Worm (Caenorhabditis elegans): ENCODE results near the gene ztf-16.

ztf-16 gene

DNA sequence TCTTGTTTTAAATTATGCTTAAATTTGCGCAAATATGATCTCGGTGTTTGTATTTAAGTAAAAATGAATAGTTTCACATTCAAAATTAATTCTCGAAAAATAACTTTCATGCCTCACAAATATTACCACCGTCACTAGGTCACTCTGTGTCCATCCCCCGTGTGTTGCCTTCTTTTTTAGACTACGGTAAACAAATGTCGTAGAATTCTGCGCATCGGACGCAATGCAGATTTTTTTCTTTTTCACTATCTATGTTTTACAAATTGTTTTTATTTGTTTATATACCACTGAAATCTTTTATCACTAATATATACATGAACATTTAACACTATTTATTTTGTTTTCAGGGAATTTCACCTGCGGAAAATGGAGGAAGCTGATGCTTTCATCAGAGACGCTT is 6.9 kb upstream of the ztf-16 start, which contains the start of gene R08E3.3 (continued):
- TF ChIP-seq unc-62 (GFP tag; optimal IDR thresholded peaks at IDR 0.05) = no peak
- peak; percentile 33 to 52 for TF ChIP-seq lin-35 (GFP tag; optimal IDR thresholded peaks at IDR 0.05)
- no peak for TF ChIP-seq ztf-4 (tag; optimal IDR thresholded peaks at IDR 0.05)
- no peak for TF ChIP-seq nhr-77 (tag; optimal IDR thresholded peaks at IDR 0.05)
- TF ChIP-seq mdl-1 (tag; optimal IDR thresholded peaks at IDR 0.05) = no peak
- TF ChIP-seq nhr-20 (tag; optimal IDR thresholded peaks at IDR 0.05) = peak; percentile 37
- TF ChIP-seq nhr-85 (tag) = peak; percentile 71
- TF ChIP-seq rnt-1 (tag; optimal IDR thresholded peaks at IDR 0.05) = peak; percentile 2
- TF ChIP-seq Y116A8C.19 (tag; optimal IDR thresholded peaks at IDR 0.05; ENCODE audit: borderline replicate concordance) = no peak
- TF ChIP-seq snpc-4 (tag; optimal IDR thresholded peaks at IDR 0.05) = peak; percentile 4
- no peak for TF ChIP-seq nhr-90 (tag; optimal IDR thresholded peaks at IDR 0.05; ENCODE audit: poor library complexity)
- no peak for TF ChIP-seq vab-15 (tag; optimal IDR thresholded peaks at IDR 0.05)
- no peak for TF ChIP-seq unc-86 (tag; optimal IDR thresholded peaks at IDR 0.05)
- TF ChIP-seq unc-130 (tag; optimal IDR thresholded peaks at IDR 0.05) = no peak
- TF ChIP-seq C04F5.9 (tag; optimal IDR thresholded peaks at IDR 0.05) = no peak
- TF ChIP-seq lsy-2 (tag; optimal IDR thresholded peaks at IDR 0.05) = peak; percentile 94 to 98
- no peak for TF ChIP-seq mab-9 (GFP tag; IDR thresholded peaks at IDR 0.05)
- peak; percentile 54 for TF ChIP-seq C16A3.4 (tag; optimal IDR thresholded peaks at IDR 0.05)
- peak; percentile 34 for TF ChIP-seq swsn-7 (tag; optimal IDR thresholded peaks at IDR 0.05)
- TF ChIP-seq sup-37 (GFP tag; optimal IDR thresholded peaks at IDR 0.05) = no peak
- TF ChIP-seq hpl-2 (GFP tag; optimal IDR thresholded peaks at IDR 0.05) = no peak
- no peak for TF ChIP-seq ceh-82 (tag; optimal IDR thresholded peaks at IDR 0.05)
- TF ChIP-seq xbp-1 (tag; optimal IDR thresholded peaks at IDR 0.05) = peak; percentile 44
- TF ChIP-seq snu-23 (GFP tag; optimal IDR thresholded peaks at IDR 0.05) = peak; percentile 61
- TF ChIP-seq dpl-1 (GFP tag; optimal IDR thresholded peaks at IDR 0.05) = peak in 2 of 3 experiments; percentile 11 to 34

DNA sequence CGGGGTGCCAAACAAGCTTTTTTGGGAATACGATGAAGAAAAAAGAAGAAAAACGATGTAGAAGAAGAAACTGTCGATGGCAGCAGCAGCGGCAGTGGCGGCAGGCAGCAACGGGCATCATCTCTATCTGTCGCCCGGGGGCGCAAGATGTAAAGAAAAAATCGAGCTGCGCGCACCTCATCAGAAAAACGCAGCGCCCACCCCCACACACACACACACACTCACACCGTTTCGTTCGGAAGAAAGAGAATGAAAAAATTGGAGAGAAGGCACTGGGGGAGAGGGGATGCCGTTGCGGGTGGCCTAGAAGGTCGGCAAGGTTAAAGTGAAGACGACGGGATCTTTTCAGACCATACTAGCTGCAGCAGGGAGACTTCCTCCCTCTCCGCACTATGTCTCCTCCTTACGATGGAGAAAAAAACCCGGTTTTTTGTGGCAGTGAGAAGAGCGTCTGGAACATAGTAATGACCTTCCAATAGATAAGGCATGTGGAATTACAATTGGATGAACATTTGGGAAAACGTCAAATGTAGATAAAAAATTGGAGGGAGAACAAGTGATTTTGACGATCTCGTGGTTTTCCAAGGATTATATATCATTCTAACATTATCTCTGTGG is 1.9 kb upstream of the ztf-16 start:
- peak; percentile 54 for TF ChIP-seq nhr-71 (tag; optimal IDR thresholded peaks at IDR 0.05)
- no peak for TF ChIP-seq sox-4 (tag; optimal IDR thresholded peaks at IDR 0.05)
- no peak for TF ChIP-seq hpl-2 (GFP tag; optimal IDR thresholded peaks at IDR 0.05)
- TF ChIP-seq egl-13 (tag; optimal IDR thresholded peaks at IDR 0.05) = no peak
- no peak for TF ChIP-seq aha-1 (tag; optimal IDR thresholded peaks at IDR 0.05)
- TF ChIP-seq mef-2 (tag; optimal IDR thresholded peaks at IDR 0.05) = no peak
- TF ChIP-seq pag-3 (tag; optimal IDR thresholded peaks at IDR 0.05; ENCODE audit: borderline replicate concordance, insufficient read depth) = peak; percentile 80
- TF ChIP-seq ztf-11 (tag; optimal IDR thresholded peaks at IDR 0.05) = peak in 1 of 2 experiments; percentile 2
- TF ChIP-seq tbx-2 (tag; optimal IDR thresholded peaks at IDR 0.05) = peak; percentile 17
- peak; percentile 72 for TF ChIP-seq nhr-90 (tag; optimal IDR thresholded peaks at IDR 0.05; ENCODE audit: poor library complexity)
- TF ChIP-seq alr-1 (tag; optimal IDR thresholded peaks at IDR 0.05; ENCODE audit: borderline replicate concordance) = no peak
- TF ChIP-seq hlh-17 (GFP tag; optimal IDR thresholded peaks at IDR 0.05; ENCODE audit: borderline replicate concordance) = no peak
- peak; percentile 2 for TF ChIP-seq jun-1 (tag; optimal IDR thresholded peaks at IDR 0.05)
- no peak for TF ChIP-seq ceh-63 (GFP tag; optimal IDR thresholded peaks at IDR 0.05)
- no peak for TF ChIP-seq nhr-28 (tag; optimal IDR thresholded peaks at IDR 0.05)
- TF ChIP-seq F16B12.6 (tag; optimal IDR thresholded peaks at IDR 0.05) = no peak
- no peak for TF ChIP-seq unc-30 (tag; optimal IDR thresholded peaks at IDR 0.05)
- no peak for TF ChIP-seq C04F5.9 (tag; optimal IDR thresholded peaks at IDR 0.05)
- TF ChIP-seq unc-62 (GFP tag; optimal IDR thresholded peaks at IDR 0.05) = no peak
- TF ChIP-seq aly-2 (tag; optimal IDR thresholded peaks at IDR 0.05) = no peak
- peak; percentile 58 for TF ChIP-seq blmp-1 (tag; optimal IDR thresholded peaks at IDR 0.05)
- no peak for TF ChIP-seq pqm-1 (tag; optimal IDR thresholded peaks at IDR 0.05)
- TF ChIP-seq ceh-90 (tag; optimal IDR thresholded peaks at IDR 0.05) = no peak
- TF ChIP-seq nhr-11 (tag; optimal IDR thresholded peaks at IDR 0.05) = no peak
- no peak for TF ChIP-seq ceh-82 (tag; optimal IDR thresholded peaks at IDR 0.05)
- TF ChIP-seq skn-1 (tag; optimal IDR thresholded peaks at IDR 0.05) = no peak
- TF ChIP-seq Y116A8C.19 (tag; optimal IDR thresholded peaks at IDR 0.05; ENCODE audit: borderline replicate concordance) = no peak
- TF ChIP-seq ztf-4 (tag; optimal IDR thresholded peaks at IDR 0.05) = no peak
- TF ChIP-seq ama-1 (optimal IDR thresholded peaks at IDR 0.05) = no peak
- TF ChIP-seq lin-14 (GFP tag; optimal IDR thresholded peaks at IDR 0.05) = peak; percentile 65
- TF ChIP-seq unc-86 (tag; optimal IDR thresholded peaks at IDR 0.05) = no peak
- no peak for TF ChIP-seq isw-1 (GFP tag; IDR thresholded peaks at IDR 0.05)
- no peak for TF ChIP-seq unc-98 (GFP tag; IDR thresholded peaks at IDR 0.05)
- TF ChIP-seq rnt-1 (tag; optimal IDR thresholded peaks at IDR 0.05) = no peak
- no peak for TF ChIP-seq fos-1 (tag; optimal IDR thresholded peaks at IDR 0.05)

All from whole organism, L1 larva.